Worm (Caenorhabditis elegans): ENCODE measurements around the gene F42C5.3.

DNA sequence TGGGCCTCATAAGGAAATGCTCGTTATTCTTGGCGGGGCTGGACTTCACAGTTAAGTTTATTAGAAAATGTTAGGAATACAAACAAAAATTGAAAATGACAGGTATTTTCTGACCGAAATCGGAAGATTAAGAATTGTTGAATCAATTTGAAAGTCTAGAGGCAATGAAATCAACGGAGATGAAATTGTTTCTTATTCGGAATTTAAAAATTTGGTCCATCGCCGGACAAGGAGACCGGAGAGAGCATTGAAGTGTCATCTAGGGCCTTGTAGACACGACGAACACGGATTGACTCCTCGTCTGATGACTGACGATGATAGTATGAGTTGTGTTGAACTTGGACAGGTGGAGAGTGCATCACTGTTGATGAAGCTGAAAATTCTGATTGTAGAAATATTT is 33.3 kb upstream of the F42C5.3 start:
- no peak for TF ChIP-seq T22C8.4 (GFP tag; IDR thresholded peaks at IDR 0.05)
- no peak for TF ChIP-seq cog-1 (tag; optimal IDR thresholded peaks at IDR 0.05)
- no peak for TF ChIP-seq flt-1 (GFP tag; IDR thresholded peaks at IDR 0.05)
- TF ChIP-seq ztf-23 (GFP tag; IDR thresholded peaks at IDR 0.05) = no peak
- TF ChIP-seq ztf-29 (GFP tag; IDR thresholded peaks at IDR 0.05) = no peak
- TF ChIP-seq tab-1 (GFP tag; IDR thresholded peaks at IDR 0.05) = no peak
- TF ChIP-seq ref-1 (GFP tag; conservative IDR thresholded peaks at IDR 0.05) = no peak
- TF ChIP-seq klf-2 (GFP tag; conservative IDR thresholded peaks at IDR 0.05) = no peak
